Fruit fly (Drosophila melanogaster) Kc167 (cell line): ENCODE data around the gene Ccz1.

Experiments
- Myc ChIP-seq: fragments of >200 bp; optimal IDR thresholded peaks from 2 replicates; lab custom pipeline; 2017; ENCODE audit warnings: missing external identifiers
- h ChIP-seq: fragments of >200 bp; optimal IDR thresholded peaks from 3 replicates; lab custom pipeline; 2018; ENCODE audit warnings: missing external identifiers
- insv ChIP-seq: fragments of >200 bp; optimal IDR thresholded peaks from 3 replicates; lab custom pipeline; 2018; ENCODE audit warnings: missing external identifiers
- psq ChIP-seq: fragments of >200 bp; optimal IDR thresholded peaks from 2 replicates; lab custom pipeline; 2017; ENCODE audit warnings: missing external identifiers
- ttk ChIP-seq: sonication (Bioruptor generic); optimal IDR thresholded peaks from 2 replicates; lab custom pipeline; 2017; ENCODE audit warnings: missing external identifiers

- TF ChIP-seq h (lab: Kevin White, UChicago) (no peak), ttk (lab: Kevin White, UChicago) (no peak), insv (lab: Kevin White, UChicago) (no peak), psq (no peak), Myc (lab: Kevin White, UChicago) (no peak)
Observed at dm6 chr3L:3896553-3897034, 2.4 kb downstream of the Ccz1 start, which contains the start of the genes Gr63a and Lamtor4.
